Fruit fly (Drosophila melanogaster): Measurements from ENCODE around the gene CG3108.

The CG3108 gene

DNA sequence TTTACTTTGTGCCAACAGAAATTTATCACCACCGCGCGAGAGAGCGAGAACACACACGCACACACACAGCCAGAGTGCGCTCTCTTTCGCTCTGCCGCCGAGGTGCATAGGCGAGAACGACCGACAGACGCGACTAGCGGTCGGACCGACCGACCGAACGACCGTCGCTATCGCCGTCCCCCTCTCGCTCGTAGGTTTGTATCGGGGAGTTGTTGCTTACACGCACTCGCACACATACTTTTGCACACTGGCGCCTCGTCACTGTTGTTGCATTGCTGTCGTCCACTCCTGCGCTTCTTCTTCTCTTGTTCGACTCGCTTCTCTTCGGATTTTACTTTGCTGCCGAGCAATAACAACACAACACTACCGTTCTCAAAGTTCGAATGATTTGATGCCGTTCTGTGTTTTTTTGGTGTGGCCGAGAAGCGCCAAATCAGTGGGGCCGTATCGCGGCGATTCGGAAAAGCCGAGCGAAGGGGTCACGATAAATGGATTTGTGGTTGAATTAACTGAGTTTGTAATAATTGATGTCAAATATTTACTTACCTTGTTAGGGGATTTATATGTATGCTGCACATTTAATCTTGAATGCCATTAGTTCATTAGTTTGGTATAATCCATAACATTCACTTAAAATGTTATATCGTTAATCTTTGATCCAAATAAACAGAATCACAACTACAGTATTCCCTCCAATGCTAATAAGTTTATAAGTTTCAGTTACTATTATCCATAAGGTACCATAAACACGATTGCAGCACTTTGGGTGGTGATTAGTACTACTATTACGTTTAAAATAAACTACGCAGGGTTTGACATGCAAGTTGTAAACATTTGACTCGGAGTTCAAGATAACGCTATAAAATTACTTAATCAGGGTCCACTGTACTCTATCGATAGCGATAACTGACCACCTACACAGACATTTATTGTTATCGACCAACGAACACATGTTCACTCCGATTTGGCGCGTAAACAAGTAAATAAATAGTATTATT is 34.3 kb downstream of the CG3108 start, which contains the start of the genes IntS6 and Rtel1:
Gene IntS6 (minus strand): TSS at position 391 of the 998 bp plus-strand sequence.
Gene Rtel1 (plus strand): TSS at position 884 of the 998 bp plus-strand sequence.
- TF ChIP-seq CG34367 (tag; optimal IDR thresholded peaks at IDR 0.05) (peak; percentile 86), fd96Ca (GFP tag; IDR thresholded peaks at IDR 0.05) (peak; percentile 89), CG9948 (tag; optimal IDR thresholded peaks at IDR 0.05) (peak; percentile 85), Snoo (tag; optimal IDR thresholded peaks at IDR 0.05) (peak; percentile 86), CG8159 (tag; optimal IDR thresholded peaks at IDR 0.05) (peak; percentile 89), Pif1B (GFP tag; optimal IDR thresholded peaks at IDR 0.05) (peak; percentile 85), Pif1A (GFP tag; optimal IDR thresholded peaks at IDR 0.05) (peak; percentile 88), CG14655 (GFP tag; optimal IDR thresholded peaks at IDR 0.05) (peak; percentile 87), CG4496 (GFP tag; IDR thresholded peaks at IDR 0.05) (peak; percentile 90), CG12605 (GFP tag; IDR thresholded peaks at IDR 0.05) (peak; percentile 76), CG32121 (GFP tag; IDR thresholded peaks at IDR 0.05) (peak; percentile 85), CG10348 (GFP tag; IDR thresholded peaks at IDR 0.05) (peak; percentile 72), CG13204 (GFP tag; optimal IDR thresholded peaks at IDR 0.05) (peak; percentile 40), rn (GFP tag; IDR thresholded peaks at IDR 0.05) (peak; percentile 76), D1 (tag; optimal IDR thresholded peaks at IDR 0.05) (no peak), CG15710 (tag; optimal IDR thresholded peaks at IDR 0.05) (peak; percentile 90), gl (tag; optimal IDR thresholded peaks at IDR 0.05) (peak; percentile 77), CG17806 (tag; optimal IDR thresholded peaks at IDR 0.05) (peak; percentile 86), CG8301 (tag; optimal IDR thresholded peaks at IDR 0.05) (peak; percentile 87), EcR (GFP tag; optimal IDR thresholded peaks at IDR 0.05) (peak; percentile 45), Ets98B (GFP tag; IDR thresholded peaks at IDR 0.05) (peak; percentile 84)

DNA sequence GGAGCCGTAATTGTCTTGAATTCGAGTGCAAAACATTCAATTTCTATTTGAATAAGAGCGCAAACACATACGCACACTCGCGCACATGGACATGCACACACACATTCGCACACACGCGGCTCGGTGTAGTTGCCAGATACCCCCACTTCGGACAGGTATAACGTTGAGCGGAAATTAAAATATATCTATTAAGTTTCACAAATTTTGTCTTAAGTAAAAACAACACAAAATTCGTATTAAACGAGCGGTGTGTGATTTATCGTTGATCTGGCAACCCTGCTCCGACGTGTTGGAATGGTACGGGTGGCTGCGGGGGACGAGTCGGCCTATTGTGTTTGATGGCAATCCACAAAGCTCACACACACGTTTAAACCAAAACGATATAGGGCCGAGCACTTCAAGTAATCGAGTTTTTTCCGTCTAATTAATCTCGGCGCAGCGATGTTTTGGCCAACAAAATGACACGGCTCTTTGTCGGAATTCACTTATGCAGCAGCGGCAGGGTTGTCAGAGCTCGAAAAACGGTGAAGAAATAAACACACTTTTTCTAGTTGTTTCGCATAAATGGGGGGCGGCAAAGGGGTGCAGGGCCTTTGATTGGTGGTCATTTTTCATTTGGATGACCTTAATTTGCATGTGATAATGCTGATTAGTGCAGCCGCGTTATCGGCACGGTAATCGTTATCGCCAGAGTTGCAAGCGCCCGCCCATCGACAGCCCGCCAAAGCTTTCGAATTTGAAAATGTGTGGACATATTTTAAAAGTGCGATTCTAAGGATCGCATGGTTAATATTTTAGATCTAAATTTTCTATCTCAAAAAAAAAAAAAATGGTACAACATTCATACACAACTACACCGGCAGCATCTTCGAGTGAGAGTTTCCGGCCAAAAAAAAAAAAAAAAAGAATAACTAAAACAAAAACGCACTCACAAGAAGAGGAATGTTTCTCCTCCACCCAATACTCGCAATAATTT is 35.3 kb downstream of the CG3108 start:
- TF ChIP-seq Pif1A (GFP tag; optimal IDR thresholded peaks at IDR 0.05) (peak; percentile 71), gl (tag; optimal IDR thresholded peaks at IDR 0.05) (peak; percentile 50), CG8159 (tag; optimal IDR thresholded peaks at IDR 0.05) (peak; percentile 73), Pif1B (GFP tag; optimal IDR thresholded peaks at IDR 0.05) (peak; percentile 56), CG14655 (GFP tag; optimal IDR thresholded peaks at IDR 0.05) (peak; percentile 76), D1 (tag; optimal IDR thresholded peaks at IDR 0.05) (no peak), rn (GFP tag; IDR thresholded peaks at IDR 0.05) (peak; percentile 75; the same call in 1 of the 2 replicates), CG17806 (tag; optimal IDR thresholded peaks at IDR 0.05) (peak; percentile 57), EcR (GFP tag; optimal IDR thresholded peaks at IDR 0.05) (no peak), Ets98B (GFP tag; IDR thresholded peaks at IDR 0.05) (peak; percentile 86), CG9948 (tag; optimal IDR thresholded peaks at IDR 0.05) (peak; percentile 56), CG8301 (tag; optimal IDR thresholded peaks at IDR 0.05) (peak; percentile 75), CG12605 (GFP tag; IDR thresholded peaks at IDR 0.05) (peak; percentile 86), Snoo (tag; optimal IDR thresholded peaks at IDR 0.05) (peak; percentile 66), fd96Ca (GFP tag; IDR thresholded peaks at IDR 0.05) (peak; percentile 87), CG34367 (tag; optimal IDR thresholded peaks at IDR 0.05) (peak; percentile 69), CG4496 (GFP tag; IDR thresholded peaks at IDR 0.05) (peak; percentile 92), CG32121 (GFP tag; IDR thresholded peaks at IDR 0.05) (peak; percentile 72), CG13204 (GFP tag; optimal IDR thresholded peaks at IDR 0.05) (no peak), CG10348 (GFP tag; IDR thresholded peaks at IDR 0.05) (no peak; the same call in 1 of the 2 replicates), CG15710 (tag; optimal IDR thresholded peaks at IDR 0.05) (peak; percentile 69)

DNA sequence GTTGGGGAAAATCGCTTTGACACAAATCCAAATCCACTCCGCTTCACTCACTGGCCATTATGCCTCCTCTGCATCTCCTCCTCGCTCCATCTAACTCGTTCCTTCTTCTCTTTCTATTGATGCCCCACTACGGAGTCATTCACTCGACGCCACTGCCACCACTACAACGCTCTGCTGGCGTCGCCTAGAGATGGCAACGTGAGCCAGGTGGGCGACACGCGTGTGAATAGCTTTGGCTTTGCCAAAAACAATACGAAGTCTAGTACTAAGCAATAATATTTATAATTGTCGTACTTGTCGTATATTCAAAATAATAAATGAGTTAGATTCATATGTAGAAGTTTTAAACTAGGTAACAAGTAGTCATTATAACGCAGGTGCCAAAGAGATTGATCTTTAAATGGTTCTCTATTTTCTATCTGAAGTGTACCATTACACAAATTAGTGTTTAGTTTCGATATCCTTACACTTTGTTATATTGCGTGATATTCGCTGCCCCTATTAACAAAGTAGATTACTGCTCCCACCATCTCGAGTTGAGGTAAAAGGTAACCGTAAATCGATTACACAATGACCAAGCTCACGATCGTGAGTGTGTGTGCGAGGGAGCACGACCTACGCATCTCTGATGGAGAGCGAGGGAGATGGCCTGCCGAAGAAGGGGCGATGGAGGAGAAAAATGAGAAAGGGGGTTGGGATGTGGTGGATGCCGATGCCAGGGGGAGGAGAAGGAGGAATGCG is 36.3 kb downstream of the CG3108 start:
- TF ChIP-seq CG13204 (GFP tag; optimal IDR thresholded peaks at IDR 0.05) (no peak), CG32121 (GFP tag; IDR thresholded peaks at IDR 0.05) (0 out of 2 replicates have a peak, but pooled peaks have one; percentile 13), gl (tag; optimal IDR thresholded peaks at IDR 0.05) (no peak), CG8301 (tag; optimal IDR thresholded peaks at IDR 0.05) (peak; percentile 20), CG14655 (GFP tag; optimal IDR thresholded peaks at IDR 0.05) (peak; percentile 21), Pif1B (GFP tag; optimal IDR thresholded peaks at IDR 0.05) (peak; percentile 15), Pif1A (GFP tag; optimal IDR thresholded peaks at IDR 0.05) (no peak), rn (GFP tag; IDR thresholded peaks at IDR 0.05) (no peak), CG9948 (tag; optimal IDR thresholded peaks at IDR 0.05) (no peak), CG4496 (GFP tag; IDR thresholded peaks at IDR 0.05) (peak; percentile 42; the same call in 1 of the 3 replicates), Ets98B (GFP tag; IDR thresholded peaks at IDR 0.05) (peak; percentile 37; the same call in 1 of the 2 replicates), CG12605 (GFP tag; IDR thresholded peaks at IDR 0.05) (no peak), EcR (GFP tag; optimal IDR thresholded peaks at IDR 0.05) (peak; percentile 46), CG8159 (tag; optimal IDR thresholded peaks at IDR 0.05) (no peak), fd96Ca (GFP tag; IDR thresholded peaks at IDR 0.05) (peak; percentile 64; the same call in 2 of the 3 replicates), CG15710 (tag; optimal IDR thresholded peaks at IDR 0.05) (no peak)

All from whole organism, pupa.